Worm (Caenorhabditis elegans) whole organism, L4 larva: ENCODE data around the gene phb-2.

Experiments used
- F44E2.7 ChIP-seq: fragments of 200-800 bp; sonication (Bioruptor generic); IDR thresholded peaks from 2 replicates; pipeline ENCODE4 v2.1.2; 2022; ENCODE audit warnings: missing genetic modification characterization, missing compliant biosample characterization
- lin-38 ChIP-seq: fragments of 200-800 bp; sonication (Bioruptor generic); IDR thresholded peaks from 2 replicates; pipeline ENCODE4 v1.3.6; 2022; ENCODE audit warnings: missing genetic modification reagents, missing genetic modification characterization, missing compliant biosample characterization
- nhr-10 ChIP-seq: fragments of 150-350 bp; optimal IDR thresholded peaks from 2 replicates; lab custom pipeline; 2014; ENCODE audit warnings: missing biosample characterization, missing genetic modification characterization

DNA sequence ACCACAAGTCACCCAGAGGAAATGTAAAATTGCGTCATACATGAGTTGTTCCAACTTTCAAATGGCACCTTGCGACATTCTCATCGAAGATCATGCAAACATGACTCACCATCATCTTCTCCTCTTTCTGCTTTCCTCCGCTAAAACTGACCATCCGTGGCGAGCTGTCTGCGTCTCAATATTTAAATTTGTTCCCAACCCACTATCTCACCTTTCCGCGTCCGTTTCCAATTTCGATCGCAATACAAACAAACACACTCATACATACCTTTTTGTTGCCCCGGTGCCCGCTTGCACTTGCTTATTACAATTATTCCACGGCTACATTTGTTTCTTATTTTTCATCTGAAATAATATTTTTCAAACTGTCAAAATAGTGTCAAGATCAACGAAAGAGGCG lies 9.5 kb downstream of the phb-2 start, which contains the start of gene nmgp-1:
- TF ChIP-seq F44E2.7 (GFP tag; lab: Robert Waterston, UW) (no peak), lin-38 (GFP tag; lab: Robert Waterston, UW) (no peak), nhr-10 (tag; lab: Kevin White, UChicago) (no peak)
